Worm (Caenorhabditis elegans): ENCODE results near the gene M01B2.13.

- no peak for TF ChIP-seq T22C8.4 (GFP tag; IDR thresholded peaks at IDR 0.05)
- no peak for TF ChIP-seq cog-1 (tag; optimal IDR thresholded peaks at IDR 0.05)
- no peak for TF ChIP-seq med-1 (GFP tag; optimal IDR thresholded peaks at IDR 0.05; ENCODE audit: insufficient read depth)
- TF ChIP-seq ref-1 (GFP tag; conservative IDR thresholded peaks at IDR 0.05), result no peak
These were observed 40.1 kb downstream of the M01B2.13 start, which contains the start of gene srw-14 for ce11 chrV:15225650-15226049.

Measured in whole organism, midembryonic.